Worm (Caenorhabditis elegans): Measurements from ENCODE around the gene srx-77.

Gene srx-77

DNA sequence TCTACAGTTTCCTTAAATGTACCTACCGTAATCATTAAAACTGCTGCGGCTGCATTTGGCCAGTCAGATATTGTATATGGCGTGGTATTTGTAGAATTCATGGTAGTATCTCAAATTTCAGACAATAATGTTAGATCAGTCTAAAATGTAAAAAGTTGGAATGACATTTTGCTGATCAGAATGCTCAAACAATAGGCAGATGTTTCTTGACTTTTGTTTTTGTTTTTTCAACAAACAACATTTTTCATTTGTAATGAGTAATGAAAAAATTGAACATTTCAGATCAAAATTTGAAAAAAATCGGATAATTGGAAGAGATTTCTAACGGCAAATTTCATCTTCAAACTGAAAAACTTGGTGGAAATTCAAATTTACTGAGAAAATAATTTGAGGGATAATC lies at the start of gene srx-77:
Gene srx-77, minus strand, starts transcription at position 101 of the 400 bp plus-strand sequence.
- no peak for TF ChIP-seq nhr-77 (tag; optimal IDR thresholded peaks at IDR 0.05)
- no peak for TF ChIP-seq ceh-82 (tag; optimal IDR thresholded peaks at IDR 0.05)
- no peak for TF ChIP-seq peb-1 (tag; optimal IDR thresholded peaks at IDR 0.05)
- TF ChIP-seq lin-11 (tag; optimal IDR thresholded peaks at IDR 0.05) = no peak
- no peak for TF ChIP-seq ztf-4 (tag; optimal IDR thresholded peaks at IDR 0.05)
- no peak for TF ChIP-seq nhr-237 (tag; optimal IDR thresholded peaks at IDR 0.05)
- TF ChIP-seq unc-55 (GFP tag; optimal IDR thresholded peaks at IDR 0.05) = no peak
- TF ChIP-seq aly-2 (tag; optimal IDR thresholded peaks at IDR 0.05) = no peak
- TF ChIP-seq C34F6.9 (tag; optimal IDR thresholded peaks at IDR 0.05) = no peak
- TF ChIP-seq unc-39 (tag; optimal IDR thresholded peaks at IDR 0.05) = no peak

- TF ChIP-seq elt-1 (tag; optimal IDR thresholded peaks at IDR 0.05) (no peak), ceh-82 (tag; optimal IDR thresholded peaks at IDR 0.05) (no peak), ztf-4 (tag; optimal IDR thresholded peaks at IDR 0.05) (no peak), fos-1 (tag; optimal IDR thresholded peaks at IDR 0.05) (no peak), lin-13 (GFP tag; optimal IDR thresholded peaks at IDR 0.05) (no peak), lsy-2 (tag; optimal IDR thresholded peaks at IDR 0.05) (no peak), C34F6.9 (tag; optimal IDR thresholded peaks at IDR 0.05) (no peak), aly-2 (tag; optimal IDR thresholded peaks at IDR 0.05) (no peak), mbf-1 (tag; optimal IDR thresholded peaks at IDR 0.05) (no peak), R02D3.7 (tag; optimal IDR thresholded peaks at IDR 0.05) (no peak), peb-1 (tag; optimal IDR thresholded peaks at IDR 0.05) (no peak), zag-1 (tag; optimal IDR thresholded peaks at IDR 0.05) (no peak), mdl-1 (tag; optimal IDR thresholded peaks at IDR 0.05) (no peak), mab-5 (tag; optimal IDR thresholded peaks at IDR 0.05) (no peak), sem-4 (tag; optimal IDR thresholded peaks at IDR 0.05) (no peak), Y55F3AM.14 (GFP tag; optimal IDR thresholded peaks at IDR 0.05) (no peak)
Measured at ce11 chrV:4710464-4710863, 41.9 kb upstream of the srx-77 start, which contains the start of gene oac-24. Gene oac-24 (plus strand): TSS chrV:4710764.

ce11 chrV:4707646-4708045 lies 39.1 kb upstream of the srx-77 start:
- TF ChIP-seq blmp-1 (tag; optimal IDR thresholded peaks at IDR 0.05; ENCODE audit: insufficient read depth) = no peak
- TF ChIP-seq skn-1 (tag; optimal IDR thresholded peaks at IDR 0.05) = no peak
- no peak for TF ChIP-seq gmeb-1 (tag; optimal IDR thresholded peaks at IDR 0.05)
- no peak for TF ChIP-seq mdl-1 (tag; optimal IDR thresholded peaks at IDR 0.05)
- TF ChIP-seq nhr-23 (tag; optimal IDR thresholded peaks at IDR 0.05) = no peak
- TF ChIP-seq ztf-11 (tag; optimal IDR thresholded peaks at IDR 0.05) = no peak
- TF ChIP-seq lsy-2 (tag; optimal IDR thresholded peaks at IDR 0.05) = no peak
- no peak for TF ChIP-seq nhr-237 (tag; optimal IDR thresholded peaks at IDR 0.05)
- TF ChIP-seq ama-1 (optimal IDR thresholded peaks at IDR 0.05) = no peak
- TF ChIP-seq sma-9 (GFP tag; optimal IDR thresholded peaks at IDR 0.05) = no peak
- TF ChIP-seq sma-9 (tag; optimal IDR thresholded peaks at IDR 0.05) = no peak
- no peak for TF ChIP-seq ceh-16 (tag; optimal IDR thresholded peaks at IDR 0.05)
- no peak for TF ChIP-seq egl-27 (tag; optimal IDR thresholded peaks at IDR 0.05)
- TF ChIP-seq unc-55 (GFP tag; optimal IDR thresholded peaks at IDR 0.05) = no peak
- no peak for TF ChIP-seq ceh-82 (tag; optimal IDR thresholded peaks at IDR 0.05)

DNA sequence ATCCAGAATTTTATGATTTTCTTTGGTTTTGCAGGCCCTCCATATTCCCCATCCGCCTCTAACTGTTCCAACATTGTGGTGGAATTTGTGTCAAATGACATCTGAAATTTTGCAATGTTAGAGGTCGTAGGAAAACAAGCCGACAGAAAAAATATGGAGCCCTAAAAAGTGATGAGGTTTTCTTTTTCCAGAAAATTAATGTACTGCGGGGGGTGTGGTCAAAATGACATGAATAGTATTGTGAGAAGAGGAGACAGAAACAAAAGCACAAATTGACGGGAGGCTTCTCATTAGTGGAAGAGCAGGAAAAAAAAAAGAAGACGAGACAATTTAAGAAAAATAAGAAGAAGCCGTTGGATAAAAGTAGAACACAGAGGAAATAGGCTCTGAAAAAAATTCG lies 31.7 kb upstream of the srx-77 start, which contains the start of gene ZC266.1:
Gene ZC266.1, minus strand, starts transcription at position 101 of the 400 bp plus-strand sequence.
- TF ChIP-seq elt-1 (tag; optimal IDR thresholded peaks at IDR 0.05) = no peak
- TF ChIP-seq nhr-23 (tag; optimal IDR thresholded peaks at IDR 0.05) = no peak
- TF ChIP-seq alr-1 (tag; optimal IDR thresholded peaks at IDR 0.05) = no peak
- TF ChIP-seq zag-1 (tag; optimal IDR thresholded peaks at IDR 0.05) = no peak
- TF ChIP-seq mbf-1 (tag; optimal IDR thresholded peaks at IDR 0.05) = no peak
- TF ChIP-seq ceh-16 (tag; optimal IDR thresholded peaks at IDR 0.05) = no peak
- no peak for TF ChIP-seq nhr-25 (tag; optimal IDR thresholded peaks at IDR 0.05)
- TF ChIP-seq ztf-1 (GFP tag; conservative IDR thresholded peaks at IDR 0.05) = no peak
- no peak for TF ChIP-seq C34F6.9 (tag; optimal IDR thresholded peaks at IDR 0.05)
- TF ChIP-seq nhr-129 (tag; optimal IDR thresholded peaks at IDR 0.05) = no peak
- no peak for TF ChIP-seq lin-11 (tag; optimal IDR thresholded peaks at IDR 0.05)
- TF ChIP-seq sma-9 (GFP tag; optimal IDR thresholded peaks at IDR 0.05) = no peak
- no peak for TF ChIP-seq sma-9 (tag; optimal IDR thresholded peaks at IDR 0.05)

- TF ChIP-seq unc-39 (tag; optimal IDR thresholded peaks at IDR 0.05) (no peak), unc-55 (GFP tag; optimal IDR thresholded peaks at IDR 0.05) (no peak), sma-9 (GFP tag; optimal IDR thresholded peaks at IDR 0.05) (no peak), sma-9 (tag; optimal IDR thresholded peaks at IDR 0.05) (no peak), ZK546.5 (tag; optimal IDR thresholded peaks at IDR 0.05) (no peak), peb-1 (tag; optimal IDR thresholded peaks at IDR 0.05) (no peak)
Measured at ce11 chrV:4698675-4699074, 30.1 kb upstream of the srx-77 start.

All from whole organism, L2 larva.